Fruit fly (Drosophila melanogaster) whole organism, prepupa: Measurements from ENCODE around the gene nAChRalpha5.

Experiments used
- CG9139 ChIP-seq: fragments of 200-800 bp; sonication (Bioruptor generic); optimal IDR thresholded peaks from 3 replicates; lab custom pipeline; 2017; ENCODE audit warnings: missing biosample characterization, mild to moderate bottlenecking, missing genetic modification characterization
- Ets96B ChIP-seq: fragments of 200-800 bp; optimal IDR thresholded peaks from 2 replicates; lab custom pipeline; 2019; ENCODE audit warnings: missing biosample characterization, mild to moderate bottlenecking, missing genetic modification characterization, moderate library complexity

dm6 chr2L:14021646-14022129 lies 18.3 kb upstream of the nAChRalpha5 start:
- TF ChIP-seq Ets96B (tag; lab: Kevin White, UChicago) (no peak), CG9139 (no peak)
